Fruit fly (Drosophila melanogaster) whole organism, embryonic: ENCODE results near the gene Prp18.

Experiments used
- Aef1 ChIP-seq: fragments of 200-800 bp; sonication (Bioruptor generic); IDR thresholded peaks from 3 replicates; pipeline ENCODE4 v1.3.6; 2022; ENCODE audit warnings: missing biosample characterization, missing genetic modification characterization
- B-H1 ChIP-seq: fragments of 200-800 bp; sonication (Bioruptor generic); IDR thresholded peaks from 3 replicates; pipeline ENCODE4 v1.3.6; 2022; ENCODE audit warnings: missing biosample characterization, missing genetic modification characterization
- CG10959 ChIP-seq: fragments of 200-800 bp; sonication (Bioruptor generic); IDR thresholded peaks from 2 replicates; pipeline ENCODE4 v1.3.6; 2022; ENCODE audit warnings: missing biosample characterization, missing genetic modification characterization
- CG11695 ChIP-seq: fragments of 200-800 bp; sonication (Bioruptor generic); IDR thresholded peaks from 3 replicates; pipeline ENCODE4 v1.3.6; 2022; ENCODE audit warnings: missing biosample characterization, missing genetic modification characterization
- CG17568 ChIP-seq: fragments of 200-800 bp; sonication (Bioruptor generic); optimal IDR thresholded peaks from 2 replicates; lab custom pipeline; 2018; ENCODE audit warnings: missing biosample characterization, mild to moderate bottlenecking, missing genetic modification characterization, moderate library complexity
- CG17912 ChIP-seq: fragments of 200-800 bp; sonication (Bioruptor generic); optimal IDR thresholded peaks from 2 replicates; lab custom pipeline; 2018; ENCODE audit warnings: missing biosample characterization, mild to moderate bottlenecking, missing genetic modification characterization
- CG1792 ChIP-seq: fragments of 200-800 bp; sonication (Bioruptor generic); optimal IDR thresholded peaks from 2 replicates; lab custom pipeline; 2016; ENCODE audit warnings: missing biosample characterization, missing genetic modification characterization
- CG18476 ChIP-seq: fragments of 200-800 bp; sonication (Bioruptor generic); optimal IDR thresholded peaks from 2 replicates; lab custom pipeline; 2016; ENCODE audit warnings: missing biosample characterization, mild to moderate bottlenecking, missing genetic modification characterization
- CG18764 ChIP-seq: fragments of 200-800 bp; sonication (Bioruptor generic); optimal IDR thresholded peaks from 3 replicates; lab custom pipeline; 2016; ENCODE audit warnings: missing biosample characterization, missing genetic modification characterization
- CG30403 ChIP-seq: fragments of 200-800 bp; sonication (Bioruptor generic); optimal IDR thresholded peaks from 3 replicates; lab custom pipeline; 2016; ENCODE audit warnings: missing biosample characterization, missing genetic modification characterization
- CG3065 ChIP-seq: fragments of 200-800 bp; sonication (Bioruptor generic); optimal IDR thresholded peaks from 2 replicates; lab custom pipeline; 2016; ENCODE audit warnings: missing biosample characterization, missing genetic modification characterization
- CG3281 ChIP-seq: fragments of 200-800 bp; sonication (Bioruptor generic); optimal IDR thresholded peaks from 3 replicates; lab custom pipeline; 2017; ENCODE audit warnings: missing biosample characterization, mild to moderate bottlenecking, missing genetic modification characterization
- CG4617 ChIP-seq: fragments of 200-800 bp; sonication (Bioruptor generic); optimal IDR thresholded peaks from 3 replicates; lab custom pipeline; 2016; ENCODE audit warnings: missing biosample characterization, missing genetic modification characterization, borderline replicate concordance
- CG4730 ChIP-seq: fragments of 200-800 bp; sonication (Bioruptor generic); IDR thresholded peaks from 2 replicates; pipeline ENCODE4 v1.3.6; 2022; ENCODE audit warnings: missing biosample characterization, missing genetic modification characterization
- CG7357 ChIP-seq: fragments of 200-800 bp; sonication (Bioruptor generic); IDR thresholded peaks from 3 replicates; pipeline ENCODE4 v1.3.6; 2022; ENCODE audit warnings: missing biosample characterization, missing genetic modification characterization
- CG7372 ChIP-seq: fragments of 200-800 bp; sonication (Bioruptor generic); IDR thresholded peaks from 2 replicates; pipeline ENCODE4 v1.3.6; 2022; ENCODE audit warnings: missing biosample characterization, missing genetic modification characterization
- CkIIα-i1 ChIP-seq: fragments of 200-800 bp; sonication (Bioruptor generic); IDR thresholded peaks from 2 replicates; pipeline ENCODE4 v1.3.6; 2022; ENCODE audit warnings: missing biosample characterization, missing genetic modification characterization
- D ChIP-seq, 2 experiments: fragments of 200-800 bp in 1 of 2; fragments of >200 bp in 1 of 2; sonication (Bioruptor generic) in 1 of 2; optimal IDR thresholded peaks; 2 replicates in 1 of 2; 3 replicates in 1 of 2; lab custom pipeline; 2017; ENCODE audit warnings: mild to moderate bottlenecking in 1 of 2, missing biosample characterization in 1 of 2, missing genetic modification characterization in 1 of 2, missing genetic modification reagents in 1 of 2
- Dbx ChIP-seq: fragments of 200-800 bp; sonication (Bioruptor generic); IDR thresholded peaks from 3 replicates; pipeline ENCODE4 v1.3.6; 2022; ENCODE audit warnings: missing biosample characterization, missing genetic modification characterization
- Dfd ChIP-seq, 2 experiments: fragments of >200 bp; optimal IDR thresholded peaks; 2 replicates each; lab custom pipeline; 2017; ENCODE audit warnings: missing biosample characterization in 2 of 2, missing genetic modification characterization in 2 of 2
- Dll ChIP-seq: fragments of 200-800 bp; sonication (Bioruptor generic); IDR thresholded peaks from 4 replicates; pipeline ENCODE4 v1.3.6; 2022; ENCODE audit warnings: missing biosample characterization, missing genetic modification characterization; ENCODE audit not compliant: partially characterized antibody
- Hmr ChIP-seq: fragments of 200-800 bp; sonication (Bioruptor generic); optimal IDR thresholded peaks from 3 replicates; lab custom pipeline; 2017; ENCODE audit warnings: mild to moderate bottlenecking, missing biosample characterization, missing genetic modification reagents, missing genetic modification characterization
- Jarid2 ChIP-seq: fragments of 200-800 bp; sonication (Bioruptor generic); optimal IDR thresholded peaks from 3 replicates; lab custom pipeline; 2017; ENCODE audit warnings: mild to moderate bottlenecking, missing biosample characterization, missing genetic modification reagents, missing genetic modification characterization
- Med ChIP-seq: fragments of 200-800 bp; sonication (Bioruptor generic); peaks from one replicate; lab custom pipeline; 2016; ENCODE audit warnings: missing biosample characterization, missing genetic modification characterization, mild to moderate bottlenecking, inconsistent platforms, moderate library complexity
- Nf-YA ChIP-seq: fragments of 200-800 bp; sonication (Bioruptor generic); IDR thresholded peaks from 2 replicates; pipeline ENCODE4 v1.3.6; 2022; ENCODE audit warnings: missing biosample characterization, missing genetic modification characterization
- Pdp1 ChIP-seq, 2 experiments: fragments of 200-800 bp; sonication (Bioruptor generic); optimal IDR thresholded peaks; 3 replicates each; lab custom pipeline; 2016; ENCODE audit warnings: missing biosample characterization in 2 of 2, missing genetic modification characterization in 2 of 2, mild to moderate bottlenecking in 1 of 2, moderate library complexity in 1 of 2
- Rx ChIP-seq: fragments of 200-800 bp; sonication (Bioruptor generic); IDR thresholded peaks from 2 replicates; pipeline ENCODE4 v1.3.6; 2022; ENCODE audit warnings: missing biosample characterization, missing genetic modification characterization
- TFAM ChIP-seq: fragments of 200-800 bp; sonication (Bioruptor generic); optimal IDR thresholded peaks from 2 replicates; lab custom pipeline; 2017; ENCODE audit warnings: missing biosample characterization, missing genetic modification characterization, inconsistent platforms
- amos ChIP-seq: fragments of 200-800 bp; sonication (Bioruptor generic); IDR thresholded peaks from 2 replicates; pipeline ENCODE4 v1.3.6; 2022; ENCODE audit warnings: missing biosample characterization, missing genetic modification characterization; ENCODE audit not compliant: partially characterized antibody
- ara ChIP-seq: fragments of 200-800 bp; sonication (Bioruptor generic); IDR thresholded peaks from 2 replicates; pipeline ENCODE4 v1.3.6; 2022; ENCODE audit warnings: missing biosample characterization, missing genetic modification characterization
- ash1 ChIP-seq: fragments of 200-800 bp; sonication (Bioruptor generic); optimal IDR thresholded peaks from 2 replicates; lab custom pipeline; 2018; ENCODE audit warnings: missing biosample characterization, mild to moderate bottlenecking, missing genetic modification characterization
- bab2 ChIP-seq: fragments of 200-800 bp; sonication (Bioruptor generic); optimal IDR thresholded peaks from 2 replicates; lab custom pipeline; 2016; ENCODE audit warnings: missing biosample characterization, missing genetic modification characterization
- chn ChIP-seq: fragments of 200-800 bp; sonication (Bioruptor generic); optimal IDR thresholded peaks from 2 replicates; lab custom pipeline; 2016; ENCODE audit warnings: missing biosample characterization, missing genetic modification characterization
- dmrt11E ChIP-seq: fragments of 200-800 bp; sonication (Bioruptor generic); optimal IDR thresholded peaks from 3 replicates; lab custom pipeline; 2018; ENCODE audit warnings: missing biosample characterization, mild to moderate bottlenecking, missing genetic modification characterization, moderate library complexity
- en ChIP-seq: fragments of 200-800 bp; sonication (Bioruptor generic); optimal IDR thresholded peaks from 2 replicates; lab custom pipeline; 2016; ENCODE audit warnings: missing biosample characterization, missing genetic modification characterization
- eve ChIP-seq, 2 experiments: fragments of >200 bp; optimal IDR thresholded peaks; 2 replicates each; lab custom pipeline; 2017; ENCODE audit warnings: missing biosample characterization in 2 of 2, missing genetic modification characterization in 2 of 2
- exex ChIP-seq: fragments of 200-800 bp; sonication (Bioruptor generic); optimal IDR thresholded peaks from 4 replicates; lab custom pipeline; 2018; ENCODE audit warnings: missing biosample characterization, mild to moderate bottlenecking, missing genetic modification characterization, moderate library complexity
- ftz-f1 ChIP-seq: fragments of 200-800 bp; sonication (Bioruptor generic); optimal IDR thresholded peaks from 2 replicates; lab custom pipeline; 2016; ENCODE audit warnings: missing biosample characterization, missing genetic modification characterization
- gcm ChIP-seq: fragments of 200-800 bp; sonication (Bioruptor generic); optimal IDR thresholded peaks from 2 replicates; lab custom pipeline; 2019; ENCODE audit warnings: missing biosample characterization, mild to moderate bottlenecking, missing genetic modification characterization, moderate library complexity
- gem ChIP-seq: fragments of 200-800 bp; sonication (Bioruptor generic); optimal IDR thresholded peaks from 2 replicates; lab custom pipeline; 2019; ENCODE audit warnings: missing biosample characterization, mild to moderate bottlenecking, missing genetic modification characterization, moderate library complexity
- gfzf ChIP-seq: fragments of 200-800 bp; sonication (Bioruptor generic); optimal IDR thresholded peaks from 2 replicates; lab custom pipeline; 2016; ENCODE audit warnings: missing biosample characterization, mild to moderate bottlenecking, missing genetic modification characterization, moderate library complexity
- gro ChIP-seq: fragments of 200-800 bp; sonication (Bioruptor generic); optimal IDR thresholded peaks from 2 replicates; lab custom pipeline; 2016; ENCODE audit warnings: missing biosample characterization, missing genetic modification characterization
- her ChIP-seq: fragments of 200-800 bp; sonication (Bioruptor generic); optimal IDR thresholded peaks from 2 replicates; lab custom pipeline; 2016; ENCODE audit warnings: missing biosample characterization, missing genetic modification characterization
- pum ChIP-seq: fragments of 200-800 bp; sonication (Bioruptor generic); optimal IDR thresholded peaks from 2 replicates; lab custom pipeline; 2016; ENCODE audit warnings: missing biosample characterization, missing genetic modification characterization
- sim ChIP-seq: fragments of 200-800 bp; sonication (Bioruptor generic); IDR thresholded peaks from 2 replicates; pipeline ENCODE4 v1.3.6; 2022; ENCODE audit warnings: missing biosample characterization, missing genetic modification characterization
- sisA ChIP-seq: fragments of 200-800 bp; sonication (Bioruptor generic); IDR thresholded peaks from 2 replicates; pipeline ENCODE4 v1.3.6; 2022; ENCODE audit warnings: missing biosample characterization, missing genetic modification characterization
- so ChIP-seq: fragments of 200-800 bp; sonication (Bioruptor generic); IDR thresholded peaks from 3 replicates; pipeline ENCODE4 v1.3.6; 2022; ENCODE audit warnings: missing biosample characterization, missing genetic modification characterization
- sqz ChIP-seq: fragments of 200-800 bp; sonication (Bioruptor generic); optimal IDR thresholded peaks from 3 replicates; lab custom pipeline; 2018; ENCODE audit warnings: missing biosample characterization, mild to moderate bottlenecking, missing genetic modification characterization
- tio ChIP-seq: fragments of 200-800 bp; sonication (Bioruptor generic); optimal IDR thresholded peaks from 2 replicates; lab custom pipeline; 2017; ENCODE audit warnings: missing biosample characterization, missing genetic modification characterization, inconsistent platforms
- wdn ChIP-seq: fragments of 200-800 bp; sonication (Bioruptor generic); IDR thresholded peaks from 2 replicates; pipeline ENCODE4 v1.3.6; 2022; ENCODE audit warnings: missing biosample characterization, missing genetic modification characterization
- zfh1 ChIP-seq: fragments of 200-800 bp; sonication (Bioruptor generic); IDR thresholded peaks from 3 replicates; pipeline ENCODE4 v1.3.6; 2022; ENCODE audit warnings: missing biosample characterization, missing genetic modification characterization

Prp18 gene

DNA sequence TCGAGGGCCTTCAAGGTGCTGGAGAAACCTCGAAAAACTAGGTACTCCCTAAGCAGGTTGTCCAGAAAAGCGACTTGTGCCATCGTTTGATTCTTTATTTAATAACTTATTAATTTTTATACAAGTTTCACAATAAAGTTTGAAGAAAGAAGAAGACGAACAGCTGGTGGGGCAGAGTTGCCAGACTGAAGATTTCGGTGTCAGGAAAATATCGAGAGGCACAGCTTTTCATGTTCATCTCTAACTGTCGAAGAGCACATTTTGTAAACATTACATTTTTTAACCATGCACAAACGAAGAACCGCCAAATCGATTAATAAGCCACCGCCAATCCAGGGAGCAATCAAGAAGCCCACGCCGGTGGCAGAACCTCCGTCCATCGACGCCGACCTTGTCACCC is 7.2 kb downstream of the Prp18 start, which contains the start of the genes CG6005 and CG14286 (continued):
- TF ChIP-seq CG7372 (peak; percentile 48; the same call in 1 of the 2 replicates), CG17568 (GFP tag; lab: Kevin White, UChicago) (no peak), CG10959 (GFP tag; lab: Robert Waterston, UW) (no peak), CG4730 (GFP tag; lab: Robert Waterston, UW) (peak; percentile 48; the same call in 1 of the 2 replicates), Nf-YA (GFP tag; lab: Robert Waterston, UW) (peak; percentile 45; the same call in 1 of the 2 replicates), chn (GFP tag; lab: Kevin White, UChicago) (peak; percentile 78), CG18476 (GFP tag; lab: Kevin White, UChicago) (no peak), amos (GFP tag; lab: Robert Waterston, UW) (peak; percentile 83), CG3281 (GFP tag; lab: Kevin White, UChicago) (no peak), Hmr (peak; percentile 44), sisA (GFP tag; lab: Robert Waterston, UW) (peak; percentile 70), her (GFP tag; lab: Kevin White, UChicago) (peak; percentile 48), sim (no peak), TFAM (GFP tag; lab: Kevin White, UChicago) (no peak), CG30403 (GFP tag; lab: Kevin White, UChicago) (peak; percentile 67), ftz-f1 (GFP tag; lab: Kevin White, UChicago) (peak; percentile 82), CG1792 (GFP tag; lab: Kevin White, UChicago) (no peak), bab2 (GFP tag; lab: Kevin White, UChicago) (peak; percentile 69), CG7357 (GFP tag; lab: Robert Waterston, UW) (no peak), D (optimal IDR thresholded peaks at IDR 0.05; lab: Kevin White, UChicago) (no peak), D (GFP tag; optimal IDR thresholded peaks at IDR 0.05; lab: Kevin White, UChicago) (no peak), tio (GFP tag; lab: Kevin White, UChicago) (no peak), pum (peak; percentile 55), Jarid2 (GFP tag; lab: Kevin White, UChicago) (no peak), gcm (no peak), ara (GFP tag; lab: Robert Waterston, UW) (0 out of 2 replicates have a peak, but pooled peaks have one; percentile 34), gro (GFP tag; lab: Kevin White, UChicago) (peak; percentile 69), CG3065 (no peak), CG18764 (GFP tag; lab: Kevin White, UChicago) (peak; percentile 4), zfh1 (peak; percentile 73; the same call in 2 of the 3 replicates), Med (GFP tag; lab: Kevin White, UChicago) (peak; percentile 95), Dbx (GFP tag; lab: Robert Waterston, UW) (peak; percentile 71), CG17912 (GFP tag; lab: Kevin White, UChicago) (peak; percentile 30), Dll (GFP tag; lab: Robert Waterston, UW) (peak; percentile 77), so (GFP tag; lab: Robert Waterston, UW) (0 out of 3 replicates have a peak, but pooled peaks have one; percentile 47), gfzf (GFP tag; lab: Kevin White, UChicago) (peak; percentile 23), eve (GFP tag; optimal IDR thresholded peaks at IDR 0.05; lab: Kevin White, UChicago) (no peak), wdn (GFP tag; lab: Robert Waterston, UW) (0 out of 2 replicates have a peak, but pooled peaks have one; percentile 6), Rx (GFP tag; lab: Robert Waterston, UW) (peak; percentile 61), en (GFP tag; lab: Kevin White, UChicago) (no peak), CkIIα-i1 (GFP tag; lab: Robert Waterston, UW) (no peak), B-H1 (peak; percentile 36; the same call in 1 of the 3 replicates), sqz (GFP tag; lab: Kevin White, UChicago) (no peak), Aef1 (GFP tag; lab: Robert Waterston, UW) (peak; percentile 65), ash1 (GFP tag; lab: Kevin White, UChicago) (no peak), gem (tag; lab: Kevin White, UChicago) (no peak), exex (tag; lab: Kevin White, UChicago) (no peak), dmrt11E (tag; lab: Kevin White, UChicago) (no peak), CG4617 (peak; percentile 97), Pdp1 (GFP tag; optimal IDR thresholded peaks at IDR 0.05; lab: Kevin White, UChicago) (peak; percentile 32 to 66), Dfd (GFP tag; optimal IDR thresholded peaks at IDR 0.05; lab: Kevin White, UChicago) (no peak), CG11695 (GFP tag; lab: Robert Waterston, UW) (no peak)
